Fruit fly (Drosophila melanogaster) whole organism, embryonic: ENCODE data around the gene CG16779.

Experiments
- Abd-B ChIP-seq: fragments of 200-800 bp; sonication (Bioruptor generic); optimal IDR thresholded peaks from 2 replicates; lab custom pipeline; 2018; ENCODE audit warnings: missing biosample characterization, mild to moderate bottlenecking, missing genetic modification characterization, moderate library complexity
- Atf6 ChIP-seq: fragments of 200-800 bp; sonication (Bioruptor generic); IDR thresholded peaks from 2 replicates; pipeline ENCODE4 v1.3.6; 2022; ENCODE audit warnings: missing biosample characterization, missing genetic modification characterization
- Awh ChIP-seq: fragments of 200-800 bp; sonication (Bioruptor generic); IDR thresholded peaks from 2 replicates; pipeline ENCODE4, ENCODE4 v1.3.6; 2022; ENCODE audit warnings: missing biosample characterization, missing genetic modification characterization
- BEAF-32 ChIP-seq: fragments of 200-800 bp; sonication (Bioruptor generic); optimal IDR thresholded peaks from 3 replicates; lab custom pipeline; 2017; ENCODE audit warnings: missing biosample characterization, missing genetic modification characterization, mild to moderate bottlenecking, moderate library complexity, missing genetic modification reagents
- C15 ChIP-seq: fragments of 200-800 bp; sonication (Bioruptor generic); IDR thresholded peaks from 3 replicates; pipeline ENCODE4 v1.3.6; 2022; ENCODE audit warnings: missing biosample characterization, missing genetic modification characterization
- CG11085 ChIP-seq: fragments of 200-800 bp; sonication (Bioruptor generic); IDR thresholded peaks from 2 replicates; pipeline ENCODE4 v1.3.6; 2022; ENCODE audit warnings: missing biosample characterization, missing genetic modification characterization
- CG11093 ChIP-seq: fragments of 200-800 bp; sonication (Bioruptor generic); IDR thresholded peaks from 3 replicates; pipeline ENCODE4 v1.3.6; 2022; ENCODE audit warnings: missing biosample characterization, missing genetic modification characterization
- CG15269 ChIP-seq: fragments of 200-800 bp; sonication (Bioruptor generic); optimal IDR thresholded peaks from 2 replicates; lab custom pipeline; 2018; ENCODE audit warnings: missing biosample characterization, mild to moderate bottlenecking, missing genetic modification characterization, moderate library complexity
- CG17385 ChIP-seq: fragments of 200-800 bp; sonication (Bioruptor generic); optimal IDR thresholded peaks from 3 replicates; lab custom pipeline; 2018; ENCODE audit warnings: missing biosample characterization, mild to moderate bottlenecking, missing genetic modification characterization
- CG17912 ChIP-seq: fragments of 200-800 bp; sonication (Bioruptor generic); optimal IDR thresholded peaks from 2 replicates; lab custom pipeline; 2018; ENCODE audit warnings: missing biosample characterization, mild to moderate bottlenecking, missing genetic modification characterization
- CG18262 ChIP-seq: fragments of 200-800 bp; optimal IDR thresholded peaks from 3 replicates; lab custom pipeline; 2019; ENCODE audit warnings: missing biosample characterization, mild to moderate bottlenecking, missing genetic modification characterization, moderate library complexity
- CG3163 ChIP-seq: fragments of 200-800 bp; sonication (Bioruptor generic); optimal IDR thresholded peaks from 3 replicates; lab custom pipeline; 2016; ENCODE audit warnings: missing biosample characterization, missing genetic modification characterization
- CG6175 ChIP-seq: fragments of 200-800 bp; sonication (Bioruptor generic); IDR thresholded peaks from 3 replicates; pipeline ENCODE4 v1.3.6; 2022; ENCODE audit warnings: missing biosample characterization, missing genetic modification characterization
- CG6254 ChIP-seq: fragments of 200-800 bp; sonication (Bioruptor generic); optimal IDR thresholded peaks from 3 replicates; lab custom pipeline; 2017; ENCODE audit warnings: mild to moderate bottlenecking, missing biosample characterization, missing genetic modification reagents, missing genetic modification characterization
- CG7839 ChIP-seq: fragments of 200-800 bp; sonication (Bioruptor generic); optimal IDR thresholded peaks from 3 replicates; lab custom pipeline; 2018; ENCODE audit warnings: missing biosample characterization, mild to moderate bottlenecking, missing genetic modification characterization, moderate library complexity
- CG8478 ChIP-seq: fragments of >200 bp; optimal IDR thresholded peaks from 2 replicates; lab custom pipeline; 2018
- CG8924 ChIP-seq: fragments of 200-800 bp; optimal IDR thresholded peaks from 3 replicates; lab custom pipeline; 2019; ENCODE audit warnings: missing biosample characterization, mild to moderate bottlenecking, missing genetic modification characterization, moderate library complexity
- CG9215 ChIP-seq: fragments of 200-800 bp; sonication (Bioruptor generic); IDR thresholded peaks from 2 replicates; pipeline ENCODE4 v1.3.6; 2022; ENCODE audit warnings: missing biosample characterization, missing genetic modification characterization
- Deaf1 ChIP-seq: fragments of 200-800 bp; optimal IDR thresholded peaks from 3 replicates; lab custom pipeline; 2019; ENCODE audit warnings: missing biosample characterization, mild to moderate bottlenecking, missing genetic modification characterization, moderate library complexity
- Dll ChIP-seq: fragments of 200-800 bp; sonication (Bioruptor generic); IDR thresholded peaks from 4 replicates; pipeline ENCODE4 v1.3.6; 2022; ENCODE audit warnings: missing biosample characterization, missing genetic modification characterization; ENCODE audit not compliant: partially characterized antibody
- H15 ChIP-seq: fragments of 200-800 bp; sonication (Bioruptor generic); IDR thresholded peaks from 3 replicates; pipeline ENCODE4 v1.3.6; 2022; ENCODE audit warnings: missing biosample characterization, missing genetic modification characterization
- Hr39 ChIP-seq: fragments of >200 bp; optimal IDR thresholded peaks from 2 replicates; lab custom pipeline; 2017
- Lpt ChIP-seq: fragments of >200 bp; optimal IDR thresholded peaks from 2 replicates; lab custom pipeline; 2018; ENCODE audit warnings: missing biosample characterization, missing genetic modification characterization
- NFAT ChIP-seq: fragments of 200-800 bp; sonication (Bioruptor generic); IDR thresholded peaks from 2 replicates; pipeline ENCODE4 v1.3.6; 2022; ENCODE audit warnings: missing biosample characterization, missing genetic modification characterization
- Oli ChIP-seq: fragments of 200-800 bp; sonication (Bioruptor generic); optimal IDR thresholded peaks from 2 replicates; lab custom pipeline; 2018; ENCODE audit warnings: missing biosample characterization, mild to moderate bottlenecking, missing genetic modification characterization, moderate library complexity
- bsh ChIP-seq, 2 experiments: fragments of 200-800 bp; sonication (Bioruptor generic); optimal IDR thresholded peaks; 2 replicates each; lab custom pipeline; 2017 to 2018; ENCODE audit warnings: mild to moderate bottlenecking in 2 of 2, missing biosample characterization in 2 of 2, missing genetic modification characterization in 2 of 2, moderate library complexity in 1 of 2
- btn ChIP-seq: fragments of 200-800 bp; sonication (Bioruptor generic); optimal IDR thresholded peaks from 2 replicates; lab custom pipeline; 2016; ENCODE audit warnings: missing biosample characterization, missing genetic modification characterization
- chm ChIP-seq: fragments of 200-800 bp; sonication (Bioruptor generic); IDR thresholded peaks from 2 replicates; pipeline ENCODE4 v1.3.6; 2022; ENCODE audit warnings: missing biosample characterization, missing genetic modification characterization
- croc ChIP-seq: fragments of 200-800 bp; sonication (Bioruptor generic); conservative IDR thresholded peaks from 3 replicates; pipeline ENCODE4 v1.3.6; 2022; ENCODE audit warnings: missing biosample characterization, missing genetic modification characterization
- cwo ChIP-seq: fragments of 200-800 bp; sonication (Bioruptor generic); optimal IDR thresholded peaks from 3 replicates; lab custom pipeline; 2017; ENCODE audit warnings: missing biosample characterization, missing genetic modification characterization, mild to moderate bottlenecking, moderate library complexity, missing genetic modification reagents
- dpn ChIP-seq, 2 experiments: fragments of 200-800 bp; sonication (Bioruptor generic); optimal IDR thresholded peaks; 3 replicates each; lab custom pipeline; 2016; ENCODE audit warnings: missing biosample characterization in 2 of 2, missing genetic modification characterization in 2 of 2
- gem ChIP-seq: fragments of 200-800 bp; sonication (Bioruptor generic); optimal IDR thresholded peaks from 2 replicates; lab custom pipeline; 2019; ENCODE audit warnings: missing biosample characterization, mild to moderate bottlenecking, missing genetic modification characterization, moderate library complexity
- grau ChIP-seq: fragments of 200-800 bp; optimal IDR thresholded peaks from 3 replicates; lab custom pipeline; 2019; ENCODE audit warnings: missing biosample characterization, mild to moderate bottlenecking, missing genetic modification characterization, moderate library complexity
- grn ChIP-seq: fragments of 200-800 bp; sonication (Bioruptor generic); optimal IDR thresholded peaks from 3 replicates; lab custom pipeline; 2017; ENCODE audit warnings: missing biosample characterization, missing genetic modification characterization
- gro ChIP-seq: fragments of 200-800 bp; sonication (Bioruptor generic); optimal IDR thresholded peaks from 2 replicates; lab custom pipeline; 2016; ENCODE audit warnings: missing biosample characterization, missing genetic modification characterization
- gt ChIP-seq: fragments of 200-800 bp; sonication (Bioruptor generic); IDR thresholded peaks from 2 replicates; pipeline ENCODE4 v1.3.6; 2022; ENCODE audit warnings: missing biosample characterization, missing genetic modification characterization
- hbn ChIP-seq: fragments of 200-800 bp; sonication (Bioruptor generic); IDR thresholded peaks from 2 replicates; pipeline ENCODE4 v1.3.6; 2022; ENCODE audit warnings: missing biosample characterization, missing genetic modification characterization; ENCODE audit not compliant: partially characterized antibody
- inv ChIP-seq: fragments of 200-800 bp; sonication (Bioruptor generic); IDR thresholded peaks from 2 replicates; pipeline ENCODE4 v1.3.6; 2022; ENCODE audit warnings: missing biosample characterization, missing genetic modification characterization; ENCODE audit not compliant: partially characterized antibody
- kah ChIP-seq: fragments of 200-800 bp; sonication (Bioruptor generic); optimal IDR thresholded peaks from 2 replicates; lab custom pipeline; 2018; ENCODE audit warnings: missing biosample characterization, mild to moderate bottlenecking, missing genetic modification characterization
- lola ChIP-seq, 3 experiments: fragments of >200 bp in 2 of 3; fragments of 200-800 bp in 1 of 3; sonication (Bioruptor generic) in 1 of 3; optimal IDR thresholded peaks; 2 replicates each; lab custom pipeline; 2017 to 2019; ENCODE audit warnings: missing biosample characterization in 3 of 3, missing genetic modification characterization in 3 of 3, mild to moderate bottlenecking in 1 of 3, moderate library complexity in 1 of 3
- org-1 ChIP-seq: fragments of 200-800 bp; sonication (Bioruptor generic); optimal IDR thresholded peaks from 2 replicates; lab custom pipeline; 2017; ENCODE audit warnings: missing biosample characterization, missing genetic modification characterization
- p53 ChIP-seq: fragments of 200-800 bp; sonication (Bioruptor generic); optimal IDR thresholded peaks from 2 replicates; lab custom pipeline; 2016; ENCODE audit warnings: missing biosample characterization, missing genetic modification characterization
- psq ChIP-seq: fragments of 200-800 bp; sonication (Bioruptor generic); optimal IDR thresholded peaks from 2 replicates; lab custom pipeline; 2017; ENCODE audit warnings: missing biosample characterization, missing genetic modification characterization
- ro ChIP-seq: fragments of 200-800 bp; sonication (Bioruptor generic); IDR thresholded peaks from 2 replicates; pipeline ENCODE4 v1.3.6; 2022; ENCODE audit warnings: missing biosample characterization, missing genetic modification characterization
- row ChIP-seq: fragments of 200-800 bp; sonication (Bioruptor generic); IDR thresholded peaks from 3 replicates; pipeline ENCODE4 v1.3.6; 2022; ENCODE audit warnings: missing biosample characterization, missing genetic modification characterization
- sens-2 ChIP-seq: fragments of 200-800 bp; sonication (Bioruptor generic); IDR thresholded peaks from 2 replicates; pipeline ENCODE4 v1.3.6; 2022; ENCODE audit warnings: missing biosample characterization, missing genetic modification characterization
- sim ChIP-seq: fragments of 200-800 bp; sonication (Bioruptor generic); IDR thresholded peaks from 2 replicates; pipeline ENCODE4 v1.3.6; 2022; ENCODE audit warnings: missing biosample characterization, missing genetic modification characterization
- wdn ChIP-seq: fragments of 200-800 bp; sonication (Bioruptor generic); IDR thresholded peaks from 2 replicates; pipeline ENCODE4 v1.3.6; 2022; ENCODE audit warnings: missing biosample characterization, missing genetic modification characterization
- wek ChIP-seq: fragments of 200-800 bp; sonication (Bioruptor generic); optimal IDR thresholded peaks from 3 replicates; lab custom pipeline; 2018; ENCODE audit warnings: missing biosample characterization, mild to moderate bottlenecking, missing genetic modification characterization, moderate library complexity
- zf30C ChIP-seq: fragments of 200-800 bp; sonication (Bioruptor generic); optimal IDR thresholded peaks from 3 replicates; lab custom pipeline; 2018; ENCODE audit warnings: missing biosample characterization, mild to moderate bottlenecking, missing genetic modification characterization
- zfh2 ChIP-seq: fragments of 200-800 bp; sonication (Bioruptor generic); optimal IDR thresholded peaks from 2 replicates; lab custom pipeline; 2016; ENCODE audit warnings: missing biosample characterization, missing genetic modification characterization

CG16779 gene

DNA sequence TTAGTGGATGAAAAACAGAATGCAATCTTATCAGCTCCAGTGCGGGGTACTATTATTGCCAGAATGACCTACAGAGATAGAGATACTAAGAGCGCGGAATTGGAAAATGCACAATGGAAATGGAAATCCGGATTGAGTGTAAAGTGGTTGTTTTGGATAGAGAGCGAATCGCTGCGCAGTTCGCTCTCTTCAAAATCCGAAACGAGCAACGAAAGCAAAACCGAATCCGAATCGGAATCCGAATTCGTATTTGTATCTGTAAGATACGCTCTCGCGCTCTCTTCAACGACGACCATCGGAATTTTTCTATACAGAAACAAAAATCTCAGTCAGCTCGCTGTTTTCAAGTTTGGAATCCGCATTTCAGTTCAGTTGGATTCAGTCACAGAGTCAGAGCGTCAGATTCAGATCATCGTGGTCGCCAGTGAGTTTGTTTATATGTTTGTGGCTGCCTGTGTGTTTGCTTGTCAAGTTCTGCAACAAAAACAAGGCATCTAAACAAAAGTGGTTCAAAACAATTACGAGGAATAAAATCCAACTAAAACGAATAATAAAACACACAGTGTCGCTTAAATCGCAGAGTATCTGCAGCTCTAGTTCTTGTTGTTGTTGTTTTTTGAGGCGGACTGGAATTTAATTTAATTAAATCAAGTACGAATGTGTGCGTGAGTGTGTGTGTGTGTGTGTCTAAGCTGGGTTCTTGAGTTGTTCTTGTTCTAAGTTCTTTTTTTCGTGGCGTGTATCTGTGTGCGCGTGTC, 75.7 kb downstream of the CG16779 start, which contains the start of gene ps (continued):
- TF ChIP-seq Abd-B (GFP tag; lab: Kevin White, UChicago): no peak
- TF ChIP-seq C15 (GFP tag; lab: Robert Waterston, UW): no peak
- peak in 1 of 2 experiments; percentile 32 for TF ChIP-seq bsh (GFP tag; optimal IDR thresholded peaks at IDR 0.05; lab: Kevin White, UChicago)
- TF ChIP-seq CG8478: no peak
- TF ChIP-seq CG6175 (GFP tag; lab: Robert Waterston, UW): no peak
- TF ChIP-seq grn (GFP tag; lab: Kevin White, UChicago): no peak
- TF ChIP-seq inv (GFP tag; lab: Robert Waterston, UW): no peak
- peak; percentile 22 for TF ChIP-seq CG15269 (tag; lab: Kevin White, UChicago)
- TF ChIP-seq chm: no peak
- TF ChIP-seq kah (GFP tag; lab: Kevin White, UChicago): peak; percentile 99
- TF ChIP-seq H15 (GFP tag; lab: Robert Waterston, UW): no peak
- no peak for TF ChIP-seq p53 (GFP tag; lab: Kevin White, UChicago)
- TF ChIP-seq gem (tag; lab: Kevin White, UChicago): no peak
- TF ChIP-seq croc (GFP tag; lab: Robert Waterston, UW): no peak
- peak; percentile 3 for TF ChIP-seq wek (GFP tag; lab: Kevin White, UChicago)
- TF ChIP-seq gro (GFP tag; lab: Kevin White, UChicago): peak; percentile 51
- no peak for TF ChIP-seq wdn (GFP tag; lab: Robert Waterston, UW)
- TF ChIP-seq Deaf1 (tag; lab: Kevin White, UChicago): peak; percentile 97
- no peak for TF ChIP-seq CG9215 (GFP tag; lab: Robert Waterston, UW)
- TF ChIP-seq lola (GFP tag; optimal IDR thresholded peaks at IDR 0.05; lab: Kevin White, UChicago): no peak
- peak; percentile 24 for TF ChIP-seq zfh2
- no peak for TF ChIP-seq CG18262 (tag; lab: Kevin White, UChicago)
- no peak for TF ChIP-seq NFAT
- no peak for TF ChIP-seq grau (tag; lab: Kevin White, UChicago)
- no peak for TF ChIP-seq CG11085 (GFP tag; lab: Robert Waterston, UW)
- TF ChIP-seq Atf6 (GFP tag; lab: Robert Waterston, UW): no peak
- TF ChIP-seq CG11093 (GFP tag; lab: Robert Waterston, UW): no peak
- peak; percentile 19 for TF ChIP-seq zf30C
- TF ChIP-seq btn: no peak
- no peak for TF ChIP-seq CG17912
- TF ChIP-seq CG6254: no peak
- no peak for TF ChIP-seq psq (GFP tag; lab: Kevin White, UChicago)
- no peak for TF ChIP-seq gt
- TF ChIP-seq hbn (GFP tag; lab: Robert Waterston, UW): no peak
- peak; percentile 80 for TF ChIP-seq CG3163 (GFP tag; lab: Kevin White, UChicago)
- no peak for TF ChIP-seq BEAF-32 (GFP tag; lab: Kevin White, UChicago)
- no peak for TF ChIP-seq Lpt
- TF ChIP-seq Dll (GFP tag; lab: Robert Waterston, UW): no peak
- no peak for TF ChIP-seq sim (GFP tag; lab: Robert Waterston, UW)
- TF ChIP-seq ro (GFP tag; lab: Robert Waterston, UW): no peak
- no peak for TF ChIP-seq row (GFP tag; lab: Robert Waterston, UW)
- TF ChIP-seq cwo: peak; percentile 32
- TF ChIP-seq CG8924: peak; percentile 61
- no peak for TF ChIP-seq CG7839 (tag; lab: Kevin White, UChicago)
- no peak for TF ChIP-seq Hr39 (lab: Kevin White, UChicago)
- no peak for TF ChIP-seq sens-2
- peak; percentile 40 for TF ChIP-seq CG17385 (GFP tag; lab: Kevin White, UChicago)
- TF ChIP-seq Oli (tag; lab: Kevin White, UChicago): no peak
- TF ChIP-seq dpn (GFP tag; optimal IDR thresholded peaks at IDR 0.05; lab: Kevin White, UChicago): no peak
- no peak for TF ChIP-seq Awh (GFP tag; lab: Robert Waterston, UW)
- TF ChIP-seq org-1 (GFP tag; lab: Kevin White, UChicago): no peak
